Fruit fly (Drosophila melanogaster): ENCODE results near the gene RpL8.

- no peak for TF ChIP-seq pan (optimal IDR thresholded peaks at IDR 0.05)
- TF ChIP-seq EcR (GFP tag; optimal IDR thresholded peaks at IDR 0.05): no peak
- TF ChIP-seq usp (GFP tag; optimal IDR thresholded peaks at IDR 0.05): no peak
- TF ChIP-seq CG8478 (optimal IDR thresholded peaks at IDR 0.05): no peak
- no peak for TF ChIP-seq psq (optimal IDR thresholded peaks at IDR 0.05)
- no peak for TF ChIP-seq Dll (optimal IDR thresholded peaks at IDR 0.05)
These were observed 2.4 kb upstream of the RpL8 start for dm6 chr3L:2584827-2585226.
